Worm (Caenorhabditis elegans) whole organism, young adult: ENCODE data around the gene C18A3.10.

ENCODE experiments used
- B0035.1 ChIP-seq: sonication (generic microtip); optimal IDR thresholded peaks from 2 replicates; lab custom pipeline; 2016; ENCODE audit warnings: missing genetic modification characterization, mild to moderate bottlenecking, missing compliant biosample characterization, missing genotype, missing genetic modification reagents
- F23B12.7 ChIP-seq: sonication (generic microtip); optimal IDR thresholded peaks from 2 replicates; lab custom pipeline; 2017; ENCODE audit warnings: missing genetic modification characterization, mild to moderate bottlenecking, missing compliant biosample characterization, antibody characterized with exemption, moderate library complexity; ENCODE audit not compliant: insufficient read depth
- T26A5.8 ChIP-seq: sonication (generic microtip); optimal IDR thresholded peaks from 2 replicates; lab custom pipeline; 2016; ENCODE audit warnings: missing genetic modification characterization, missing compliant biosample characterization
- Y56A3A.18 ChIP-seq: fragments of 200-800 bp; sonication (Bioruptor generic); IDR thresholded peaks from 2 replicates; pipeline ENCODE4 v1.3.6; 2022; ENCODE audit warnings: missing genetic modification reagents, missing genetic modification characterization, missing compliant biosample characterization
- Y79H2A.3 ChIP-seq: fragments of 200-800 bp; sonication (Bioruptor generic); conservative IDR thresholded peaks from 2 replicates; pipeline ENCODE4 v1.3.6; 2022; ENCODE audit warnings: missing genetic modification reagents, missing genetic modification characterization, missing compliant biosample characterization
- Y95B8A.8 ChIP-seq: fragments of 200-800 bp; sonication (Bioruptor generic); IDR thresholded peaks from 2 replicates; pipeline ENCODE4 v1.3.6; 2022; ENCODE audit warnings: missing genetic modification reagents, missing genetic modification characterization, missing compliant biosample characterization
- aptf-2 ChIP-seq: fragments of 200-800 bp; sonication (Bioruptor generic); conservative IDR thresholded peaks from 2 replicates; pipeline ENCODE4 v1.3.6; 2022; ENCODE audit warnings: missing genetic modification reagents, missing genetic modification characterization, missing compliant biosample characterization
- atf-7 ChIP-seq: sonication (generic microtip); optimal IDR thresholded peaks from 2 replicates; lab custom pipeline; 2017; ENCODE audit warnings: mild to moderate bottlenecking, missing genetic modification characterization, missing compliant biosample characterization
- bed-1 ChIP-seq: fragments of 200-800 bp; sonication (Bioruptor generic); IDR thresholded peaks from 2 replicates; pipeline ENCODE4 v1.3.6; 2022; ENCODE audit warnings: missing genetic modification reagents, missing genetic modification characterization, missing compliant biosample characterization
- ccch-3 ChIP-seq: fragments of 200-800 bp; sonication (Bioruptor generic); optimal IDR thresholded peaks from 2 replicates; lab custom pipeline; 2018; ENCODE audit warnings: mild to moderate bottlenecking, missing genetic modification characterization, missing compliant biosample characterization
- ceh-27 ChIP-seq: fragments of 200-800 bp; sonication (Bioruptor generic); optimal IDR thresholded peaks from 2 replicates; lab custom pipeline; 2018; ENCODE audit warnings: mild to moderate bottlenecking, missing genetic modification characterization, moderate library complexity, missing compliant biosample characterization
- ceh-40 ChIP-seq: fragments of 200-800 bp; sonication (Bioruptor generic); IDR thresholded peaks from 2 replicates; pipeline ENCODE4 v1.3.6; 2022; ENCODE audit warnings: missing genetic modification characterization, missing compliant biosample characterization
- ceh-91 ChIP-seq: fragments of 200-800 bp; sonication (Bioruptor generic); IDR thresholded peaks from 2 replicates; pipeline ENCODE4 v1.3.6; 2022; ENCODE audit warnings: missing genetic modification reagents, missing genetic modification characterization, missing compliant biosample characterization
- chd-7 ChIP-seq: sonication (generic microtip); optimal IDR thresholded peaks from 2 replicates; lab custom pipeline; 2016; ENCODE audit warnings: mild to moderate bottlenecking, missing genetic modification characterization, moderate library complexity, missing compliant biosample characterization
- dox-1 ChIP-seq: fragments of 200-800 bp; sonication (Bioruptor generic); IDR thresholded peaks from 2 replicates; pipeline ENCODE4 v1.3.6; 2022; ENCODE audit warnings: missing genetic modification reagents, missing genetic modification characterization, missing compliant biosample characterization
- dpl-1 ChIP-seq: fragments of 150-350 bp; optimal IDR thresholded peaks from 2 replicates; lab custom pipeline; 2014; ENCODE audit warnings: missing biosample characterization, missing genetic modification reagents, missing genetic modification characterization
- egrh-3 ChIP-seq: fragments of 200-800 bp; sonication (Bioruptor generic); IDR thresholded peaks from 2 replicates; pipeline ENCODE4 v1.3.6; 2022; ENCODE audit warnings: missing genetic modification reagents, missing genetic modification characterization, missing compliant biosample characterization
- hlh-12 ChIP-seq: sonication (generic microtip); optimal IDR thresholded peaks from 2 replicates; lab custom pipeline; 2016; ENCODE audit warnings: missing genetic modification characterization, missing compliant biosample characterization
- hmg-1.2 ChIP-seq: fragments of 200-800 bp; sonication (Bioruptor generic); IDR thresholded peaks from 2 replicates; pipeline ENCODE4 v1.3.6; 2022; ENCODE audit warnings: missing genetic modification reagents, missing genetic modification characterization, missing compliant biosample characterization
- hrde-1 ChIP-seq: sonication (generic microtip); optimal IDR thresholded peaks from 2 replicates; lab custom pipeline; 2016; ENCODE audit warnings: missing genetic modification characterization, mild to moderate bottlenecking, missing compliant biosample characterization, moderate library complexity, missing genotype, missing genetic modification reagents, borderline replicate concordance
- lag-1 ChIP-seq: fragments of 200-800 bp; sonication (Bioruptor generic); IDR thresholded peaks from 2 replicates; pipeline ENCODE4 v1.3.6; 2022; ENCODE audit warnings: missing genetic modification reagents, missing genetic modification characterization, missing compliant biosample characterization
- let-526 ChIP-seq: fragments of 200-800 bp; sonication (Bioruptor generic); IDR thresholded peaks from 2 replicates; pipeline ENCODE4 v1.3.6; 2022; ENCODE audit warnings: missing genetic modification reagents, missing genetic modification characterization, missing compliant biosample characterization
- let-607 ChIP-seq, 2 experiments: fragments of 200-800 bp in 1 of 2; sonication (Bioruptor generic) in 1 of 2; sonication (generic microtip) in 1 of 2; optimal IDR thresholded peaks; 2 replicates each; lab custom pipeline; 2016 to 2018; ENCODE audit warnings: mild to moderate bottlenecking in 2 of 2, missing compliant biosample characterization in 2 of 2, missing genetic modification characterization in 2 of 2, moderate library complexity in 2 of 2, missing genotype in 1 of 2
- lin-26 ChIP-seq: fragments of 200-800 bp; sonication (Bioruptor generic); IDR thresholded peaks from 2 replicates; pipeline ENCODE4 v1.3.6; 2022; ENCODE audit warnings: missing genetic modification reagents, missing genetic modification characterization, missing compliant biosample characterization
- lir-1 ChIP-seq: fragments of 200-800 bp; sonication (Bioruptor generic); conservative IDR thresholded peaks from 2 replicates; pipeline ENCODE4 v1.3.6; 2022; ENCODE audit warnings: missing genetic modification reagents, missing genetic modification characterization, missing compliant biosample characterization
- lsy-27 ChIP-seq: sonication (generic microtip); optimal IDR thresholded peaks from 2 replicates; lab custom pipeline; 2017; ENCODE audit warnings: missing genetic modification characterization, mild to moderate bottlenecking, missing compliant biosample characterization, antibody characterized with exemption, missing genotype, borderline replicate concordance; ENCODE audit not compliant: insufficient read depth
- madf-6 ChIP-seq: fragments of 200-800 bp; sonication (Bioruptor generic); IDR thresholded peaks from 2 replicates; pipeline ENCODE4 v1.3.6; 2022; ENCODE audit warnings: missing genetic modification reagents, missing genetic modification characterization, missing compliant biosample characterization
- mcd-1 ChIP-seq: fragments of 200-800 bp; sonication (Bioruptor generic); IDR thresholded peaks from 2 replicates; pipeline ENCODE4 v1.3.6; 2022; ENCODE audit warnings: missing genetic modification reagents, missing genetic modification characterization, missing compliant biosample characterization
- nfya-1 ChIP-seq: sonication (generic microtip); optimal IDR thresholded peaks from 2 replicates; lab custom pipeline; 2017; ENCODE audit warnings: antibody characterized with exemption, missing compliant biosample characterization, missing genetic modification characterization, borderline replicate concordance; ENCODE audit not compliant: insufficient read depth
- pbrm-1 ChIP-seq: fragments of 200-800 bp; sonication (Bioruptor generic); IDR thresholded peaks from 2 replicates; pipeline ENCODE4 v1.3.6; 2022; ENCODE audit warnings: missing genetic modification reagents, missing genetic modification characterization, missing compliant biosample characterization
- pha-4 ChIP-seq: fragments of 150-350 bp; sonication (generic microtip); optimal IDR thresholded peaks from 2 replicates; lab custom pipeline; 2014; ENCODE audit warnings: missing biosample characterization, missing genetic modification reagents, missing genetic modification characterization
- rec-8 ChIP-seq, 2 experiments: sonication (generic microtip); optimal IDR thresholded peaks; 2 replicates each; lab custom pipeline; 2016; ENCODE audit warnings: mild to moderate bottlenecking in 2 of 2, missing genetic modification characterization in 2 of 2, missing genetic modification reagents in 2 of 2, missing genotype in 2 of 2, missing biosample characterization in 1 of 2, missing compliant biosample characterization in 1 of 2, moderate library complexity in 1 of 2
- rpc-1 ChIP-seq, 2 experiments: fragments of 150-350 bp in 1 of 2; sonication (generic microtip) in 1 of 2; optimal IDR thresholded peaks; 2 replicates each; lab custom pipeline; 2014 to 2018; ENCODE audit warnings: missing biosample characterization in 1 of 2, missing genetic modification characterization in 1 of 2, missing genetic modification reagents in 1 of 2, missing genotype in 1 of 2
- sea-2 ChIP-seq: fragments of 200-800 bp; sonication (Bioruptor generic); IDR thresholded peaks from 2 replicates; pipeline ENCODE4 v1.3.6; 2022; ENCODE audit warnings: missing genetic modification characterization, missing compliant biosample characterization
- snpc-1.1 ChIP-seq: sonication (generic microtip); optimal IDR thresholded peaks from 2 replicates; lab custom pipeline; 2017; ENCODE audit warnings: missing genetic modification characterization, mild to moderate bottlenecking, missing compliant biosample characterization, antibody characterized with exemption, moderate library complexity, missing genotype, missing genetic modification reagents; ENCODE audit not compliant: insufficient read depth
- snpc-3.4 ChIP-seq: sonication (generic microtip); optimal IDR thresholded peaks from 2 replicates; lab custom pipeline; 2017; ENCODE audit warnings: missing genetic modification characterization, mild to moderate bottlenecking, missing compliant biosample characterization, antibody characterized with exemption, moderate library complexity, missing genotype, missing genetic modification reagents
- snpc-4 ChIP-seq, 5 experiments: fragments of 150-350 bp in 1 of 5; sonication (generic microtip) in 4 of 5; optimal IDR thresholded peaks; 2 replicates each; lab custom pipeline; 2014 to 2018; ENCODE audit warnings: missing genetic modification characterization in 5 of 5, missing biosample characterization in 3 of 5, antibody characterized with exemption in 2 of 5, mild to moderate bottlenecking in 2 of 5, missing compliant biosample characterization in 2 of 5, missing genotype in 2 of 5, moderate library complexity in 2 of 5, missing genetic modification reagents in 1 of 5
- tbx-9 ChIP-seq: sonication (generic microtip); optimal IDR thresholded peaks from 2 replicates; lab custom pipeline; 2016; ENCODE audit warnings: borderline replicate concordance, missing genetic modification characterization, inconsistent platforms, missing compliant biosample characterization
- tlf-1 ChIP-seq: fragments of 200-800 bp; sonication (Bioruptor generic); optimal IDR thresholded peaks from 2 replicates; lab custom pipeline; 2018; ENCODE audit warnings: mild to moderate bottlenecking, missing genetic modification characterization, missing compliant biosample characterization
- unc-62 ChIP-seq: fragments of 150-350 bp; optimal IDR thresholded peaks from 2 replicates; lab custom pipeline; 2014; ENCODE audit warnings: missing biosample characterization, missing genetic modification reagents, missing genetic modification characterization
- ztf-26 ChIP-seq: sonication (generic microtip); optimal IDR thresholded peaks from 2 replicates; lab custom pipeline; 2017; ENCODE audit warnings: missing genetic modification characterization, missing compliant biosample characterization

C18A3.10 gene

ce11 chrII:5735744-5736143, 20.1 kb upstream of the C18A3.10 start:
- TF ChIP-seq rec-8 (tag; optimal IDR thresholded peaks at IDR 0.05; lab: Kevin White, UChicago) (no peak), rpc-1 (optimal IDR thresholded peaks at IDR 0.05; lab: Kevin White, UChicago) (no peak), rpc-1 (tag; optimal IDR thresholded peaks at IDR 0.05; lab: Kevin White, UChicago) (no peak), mcd-1 (GFP tag; lab: Robert Waterston, UW) (no peak), hmg-1.2 (GFP tag; lab: Robert Waterston, UW) (no peak), bed-1 (GFP tag; lab: Robert Waterston, UW) (no peak), pha-4 (no peak), egrh-3 (GFP tag; lab: Robert Waterston, UW) (no peak), dpl-1 (GFP tag; lab: Kevin White, UChicago) (no peak), let-526 (GFP tag; lab: Robert Waterston, UW) (no peak), Y95B8A.8 (GFP tag; lab: Robert Waterston, UW) (no peak), ccch-3 (GFP tag; lab: Kevin White, UChicago) (no peak), hlh-12 (tag; lab: Kevin White, UChicago) (no peak), B0035.1 (tag; lab: Kevin White, UChicago) (no peak), hrde-1 (tag; lab: Kevin White, UChicago) (no peak), tbx-9 (tag; lab: Kevin White, UChicago) (no peak), lsy-27 (tag; lab: Kevin White, UChicago) (no peak)

ce11 chrII:5734883-5735282, 19.2 kb upstream of the C18A3.10 start:
- no peak for TF ChIP-seq nfya-1
- no peak for TF ChIP-seq rec-8 (tag; optimal IDR thresholded peaks at IDR 0.05; lab: Kevin White, UChicago)
- no peak for TF ChIP-seq ztf-26
- no peak for TF ChIP-seq ceh-27 (GFP tag; lab: Kevin White, UChicago)
- no peak for TF ChIP-seq lin-26 (GFP tag; lab: Robert Waterston, UW)
- no peak for TF ChIP-seq snpc-4 (GFP tag; optimal IDR thresholded peaks at IDR 0.05; lab: Kevin White, UChicago)
- TF ChIP-seq snpc-4 (tag; optimal IDR thresholded peaks at IDR 0.05; lab: Kevin White, UChicago), result no peak
- no peak for TF ChIP-seq snpc-3.4 (tag; lab: Kevin White, UChicago)
- TF ChIP-seq B0035.1 (tag; lab: Kevin White, UChicago), result no peak
- no peak for TF ChIP-seq aptf-2
- TF ChIP-seq madf-6 (GFP tag; lab: Robert Waterston, UW), result no peak

ce11 chrII:5730343-5731083, 14.9 kb upstream of the C18A3.10 start, which contains the start of the genes C18A3.7 and C18A3.11:
Gene C18A3.7 (minus strand): TSS chrII:5730443.
Gene C18A3.11 (plus strand): TSS chrII:5731033.
- TF ChIP-seq F23B12.7 (tag; lab: Kevin White, UChicago), result no peak
- no peak for TF ChIP-seq lir-1
- TF ChIP-seq tlf-1 (GFP tag; lab: Kevin White, UChicago), result no peak
- TF ChIP-seq unc-62 (GFP tag; lab: Kevin White, UChicago), result no peak
- TF ChIP-seq dox-1, result no peak
- TF ChIP-seq chd-7 (tag; lab: Kevin White, UChicago), result no peak
- TF ChIP-seq Y79H2A.3, result no peak

ce11 chrII:5727707-5728106, 12.1 kb upstream of the C18A3.10 start, which contains the start of gene rab-3:
Gene rab-3 (minus strand): TSS chrII:5727853.
- TF ChIP-seq ceh-91 (GFP tag; lab: Robert Waterston, UW) (no peak), ceh-40 (GFP tag; lab: Robert Waterston, UW) (no peak), sea-2 (no peak), pbrm-1 (no peak), lag-1 (GFP tag; lab: Robert Waterston, UW) (no peak), snpc-1.1 (tag; lab: Kevin White, UChicago) (no peak), atf-7 (tag; lab: Kevin White, UChicago) (no peak), Y56A3A.18 (GFP tag; lab: Robert Waterston, UW) (no peak), T26A5.8 (tag; lab: Kevin White, UChicago) (no peak), let-607 (tag; optimal IDR thresholded peaks at IDR 0.05; lab: Kevin White, UChicago) (no peak), dox-1 (no peak)
